Worm (Caenorhabditis elegans): ENCODE data around the gene dyf-13.

- TF ChIP-seq dmd-6 (GFP tag; IDR thresholded peaks at IDR 0.05): no peak
- TF ChIP-seq nhr-237 (tag; optimal IDR thresholded peaks at IDR 0.05): no peak
- no peak for TF ChIP-seq mdt-29 (GFP tag; IDR thresholded peaks at IDR 0.05)
- TF ChIP-seq hif-1 (tag; optimal IDR thresholded peaks at IDR 0.05): no peak
These were observed 34.2 kb upstream of the dyf-13 start, which contains the start of gene srd-59 for ce11 chrII:7205388-7205787.

All from whole organism, L4 larva.